Fruit fly (Drosophila melanogaster): ENCODE results near the gene CG42523.

Gene CG42523

dm6 chr2L:4810697-4811490 is 48.2 kb downstream of the CG42523 start (continued):
- TF ChIP-seq Rx (GFP tag; IDR thresholded peaks at IDR 0.05) (no peak), CG6854 (GFP tag; optimal IDR thresholded peaks at IDR 0.05) (peak; percentile 24), Lpt (GFP tag; optimal IDR thresholded peaks at IDR 0.05) (no peak), lbe (GFP tag; optimal IDR thresholded peaks at IDR 0.05) (no peak), CG18476 (GFP tag; optimal IDR thresholded peaks at IDR 0.05) (peak; percentile 60), CG4404 (GFP tag; IDR thresholded peaks at IDR 0.05) (no peak), ranshi (GFP tag; IDR thresholded peaks at IDR 0.05) (peak; percentile 25; the same call in 1 of the 2 replicates), CG7987 (GFP tag; optimal IDR thresholded peaks at IDR 0.05) (no peak), phol (tag; optimal IDR thresholded peaks at IDR 0.05) (peak; percentile 63), Sox102F (GFP tag; optimal IDR thresholded peaks at IDR 0.05) (peak; percentile 59), Hmx (GFP tag; optimal IDR thresholded peaks at IDR 0.05) (peak; percentile 53), CG18262 (tag; optimal IDR thresholded peaks at IDR 0.05) (peak; percentile 81), ac (GFP tag; optimal IDR thresholded peaks at IDR 0.05) (peak; percentile 36), MBD-R2 (GFP tag; IDR thresholded peaks at IDR 0.05) (peak; percentile 17; the same call in 1 of the 2 replicates), CG31388 (GFP tag; optimal IDR thresholded peaks at IDR 0.05) (no peak), CG16863 (GFP tag; optimal IDR thresholded peaks at IDR 0.05) (peak; percentile 42), E2f2 (GFP tag; IDR thresholded peaks at IDR 0.05) (no peak; the same call in 1 of the 2 replicates), Elba2 (GFP tag; optimal IDR thresholded peaks at IDR 0.05) (no peak), Nf-YA (GFP tag; IDR thresholded peaks at IDR 0.05) (no peak), CG14014 (GFP tag; IDR thresholded peaks at IDR 0.05) (no peak), CG13624 (GFP tag; optimal IDR thresholded peaks at IDR 0.05) (no peak), disco-r (GFP tag; optimal IDR thresholded peaks at IDR 0.05) (no peak), CG32532 (GFP tag; IDR thresholded peaks at IDR 0.05) (0 out of 2 replicates have a peak, but pooled peaks have one; percentile 14), CG14050 (GFP tag; IDR thresholded peaks at IDR 0.05) (peak; percentile 16; the same call in 1 of the 3 replicates), CG8478 (optimal IDR thresholded peaks at IDR 0.05) (no peak), zen (tag; optimal IDR thresholded peaks at IDR 0.05) (peak; percentile 3), dimm (GFP tag; IDR thresholded peaks at IDR 0.05) (no peak), CG8388 (GFP tag; optimal IDR thresholded peaks at IDR 0.05) (peak; percentile 56), CG34224 (GFP tag; IDR thresholded peaks at IDR 0.05; ENCODE audit: partially characterized antibody) (no peak), CG16815 (GFP tag; optimal IDR thresholded peaks at IDR 0.05) (peak; percentile 78), CG10462 (GFP tag; optimal IDR thresholded peaks at IDR 0.05) (peak; percentile 37), sc (optimal IDR thresholded peaks at IDR 0.05) (no peak), sc (GFP tag; optimal IDR thresholded peaks at IDR 0.05) (peak; percentile 75), CG18599 (GFP tag; optimal IDR thresholded peaks at IDR 0.05) (peak; percentile 72), CG10274 (GFP tag; optimal IDR thresholded peaks at IDR 0.05) (peak; percentile 52), sna (GFP tag; IDR thresholded peaks at IDR 0.05; ENCODE audit: partially characterized antibody) (no peak), Abd-B (GFP tag; optimal IDR thresholded peaks at IDR 0.05) (peak; percentile 69), CG11398 (GFP tag; optimal IDR thresholded peaks at IDR 0.05) (no peak), CG3065 (GFP tag; optimal IDR thresholded peaks at IDR 0.05) (no peak), Hmr (GFP tag; optimal IDR thresholded peaks at IDR 0.05) (peak; percentile 77), Nf-YC (tag; optimal IDR thresholded peaks at IDR 0.05) (no peak), CG32767 (GFP tag; IDR thresholded peaks at IDR 0.05) (no peak), fu2 (GFP tag; optimal IDR thresholded peaks at IDR 0.05) (peak; percentile 25), CG14860 (GFP tag; IDR thresholded peaks at IDR 0.05; ENCODE audit: partially characterized antibody) (no peak), dan (GFP tag; IDR thresholded peaks at IDR 0.05) (no peak), trem (tag; optimal IDR thresholded peaks at IDR 0.05) (no peak), fd102C (GFP tag; optimal IDR thresholded peaks at IDR 0.05) (no peak), vnd (GFP tag; IDR thresholded peaks at IDR 0.05; ENCODE audit: partially characterized antibody) (no peak), CG17829 (tag; optimal IDR thresholded peaks at IDR 0.05) (peak; percentile 35), CG6765 (GFP tag; optimal IDR thresholded peaks at IDR 0.05) (no peak)

Data from whole organism, embryonic.